Fruit fly (Drosophila melanogaster): ENCODE measurements around the gene CG15196.
A peak's percentile ranks its signal among the peaks of the same experiment; 100 is the strongest.

Gene CG15196

dm6 chrX:11409647-11410046, at the start of gene CG15196:
CG15196 (plus strand) TSS chrX:11409947.
- TF ChIP-seq ttk (optimal IDR thresholded peaks at IDR 0.05): no peak
- TF ChIP-seq Myc (optimal IDR thresholded peaks at IDR 0.05): no peak
- TF ChIP-seq insv (optimal IDR thresholded peaks at IDR 0.05): no peak
- no peak for TF ChIP-seq psq (optimal IDR thresholded peaks at IDR 0.05)
- no peak for TF ChIP-seq Sin3A (optimal IDR thresholded peaks at IDR 0.05)
- TF ChIP-seq h (optimal IDR thresholded peaks at IDR 0.05): no peak

- TF ChIP-seq psq (optimal IDR thresholded peaks at IDR 0.05) (peak; percentile 90), Myc (optimal IDR thresholded peaks at IDR 0.05) (no peak)
Observed at dm6 chrX:11367783-11368509, 41.8 kb upstream of the CG15196 start, which contains the start of the genes hop and Tim8. hop (minus strand) TSS chrX:11368098. Tim8 (plus strand) TSS chrX:11368445.

dm6 chrX:11369374-11369773, 40.4 kb upstream of the CG15196 start, which contains the start of gene dlg1:
dlg1 (plus strand) TSS chrX:11369665.
- no peak for TF ChIP-seq h (optimal IDR thresholded peaks at IDR 0.05)
- peak; percentile 53 for TF ChIP-seq psq (optimal IDR thresholded peaks at IDR 0.05)
- peak; percentile 86 for TF ChIP-seq insv (optimal IDR thresholded peaks at IDR 0.05)

dm6 chrX:11370792-11371191, 39.0 kb upstream of the CG15196 start:
- TF ChIP-seq h (optimal IDR thresholded peaks at IDR 0.05) (no peak), ttk (optimal IDR thresholded peaks at IDR 0.05) (no peak), Myc (optimal IDR thresholded peaks at IDR 0.05) (no peak), psq (optimal IDR thresholded peaks at IDR 0.05) (no peak), Sin3A (optimal IDR thresholded peaks at IDR 0.05) (no peak), insv (optimal IDR thresholded peaks at IDR 0.05) (no peak)

dm6 chrX:11371613-11372012, 38.1 kb upstream of the CG15196 start:
- no peak for TF ChIP-seq psq (optimal IDR thresholded peaks at IDR 0.05)
- no peak for TF ChIP-seq h (optimal IDR thresholded peaks at IDR 0.05)
- no peak for TF ChIP-seq ttk (optimal IDR thresholded peaks at IDR 0.05)
- no peak for TF ChIP-seq Myc (optimal IDR thresholded peaks at IDR 0.05)
- TF ChIP-seq Sin3A (optimal IDR thresholded peaks at IDR 0.05): no peak
- no peak for TF ChIP-seq insv (optimal IDR thresholded peaks at IDR 0.05)

dm6 chrX:11372764-11373712, 36.7 kb upstream of the CG15196 start:
- TF ChIP-seq insv (optimal IDR thresholded peaks at IDR 0.05) (no peak), ttk (optimal IDR thresholded peaks at IDR 0.05) (no peak), Sin3A (optimal IDR thresholded peaks at IDR 0.05) (no peak), psq (optimal IDR thresholded peaks at IDR 0.05) (no peak), Myc (optimal IDR thresholded peaks at IDR 0.05) (no peak), h (optimal IDR thresholded peaks at IDR 0.05) (no peak)

dm6 chrX:11374320-11374719, 35.4 kb upstream of the CG15196 start:
- TF ChIP-seq psq (optimal IDR thresholded peaks at IDR 0.05) (no peak), Myc (optimal IDR thresholded peaks at IDR 0.05) (no peak), insv (optimal IDR thresholded peaks at IDR 0.05) (no peak), Sin3A (optimal IDR thresholded peaks at IDR 0.05) (no peak), ttk (optimal IDR thresholded peaks at IDR 0.05) (no peak), h (optimal IDR thresholded peaks at IDR 0.05) (no peak)

- TF ChIP-seq insv (optimal IDR thresholded peaks at IDR 0.05) (no peak), h (optimal IDR thresholded peaks at IDR 0.05) (no peak)
Observed at dm6 chrX:11378388-11378787, 31.4 kb upstream of the CG15196 start.

dm6 chrX:11379139-11379538, 30.6 kb upstream of the CG15196 start:
- TF ChIP-seq insv (optimal IDR thresholded peaks at IDR 0.05): no peak

- no peak for TF ChIP-seq Myc (optimal IDR thresholded peaks at IDR 0.05)
- no peak for TF ChIP-seq ttk (optimal IDR thresholded peaks at IDR 0.05)
- no peak for TF ChIP-seq h (optimal IDR thresholded peaks at IDR 0.05)
- TF ChIP-seq insv (optimal IDR thresholded peaks at IDR 0.05): no peak
- TF ChIP-seq psq (optimal IDR thresholded peaks at IDR 0.05): no peak
- no peak for TF ChIP-seq Sin3A (optimal IDR thresholded peaks at IDR 0.05)
Observed at dm6 chrX:11379747-11380146, 30.0 kb upstream of the CG15196 start.

dm6 chrX:11382588-11382987, 27.2 kb upstream of the CG15196 start:
- no peak for TF ChIP-seq ttk (optimal IDR thresholded peaks at IDR 0.05)
- TF ChIP-seq psq (optimal IDR thresholded peaks at IDR 0.05): no peak
- no peak for TF ChIP-seq insv (optimal IDR thresholded peaks at IDR 0.05)
- TF ChIP-seq h (optimal IDR thresholded peaks at IDR 0.05): no peak
- TF ChIP-seq Sin3A (optimal IDR thresholded peaks at IDR 0.05): no peak
- TF ChIP-seq Myc (optimal IDR thresholded peaks at IDR 0.05): no peak

dm6 chrX:11383530-11383929, 26.2 kb upstream of the CG15196 start:
- no peak for TF ChIP-seq psq (optimal IDR thresholded peaks at IDR 0.05)
- no peak for TF ChIP-seq ttk (optimal IDR thresholded peaks at IDR 0.05)
- no peak for TF ChIP-seq insv (optimal IDR thresholded peaks at IDR 0.05)
- TF ChIP-seq Myc (optimal IDR thresholded peaks at IDR 0.05): no peak
- no peak for TF ChIP-seq h (optimal IDR thresholded peaks at IDR 0.05)
- TF ChIP-seq Sin3A (optimal IDR thresholded peaks at IDR 0.05): no peak
